Worm (Caenorhabditis elegans) whole organism, late embryonic: ENCODE measurements around the gene nep-23.

Source experiments
- C08G9.2 ChIP-seq: sonication (generic microtip); optimal IDR thresholded peaks from 2 replicates; lab custom pipeline; 2016; ENCODE audit warnings: mild to moderate bottlenecking, missing genetic modification characterization, moderate library complexity, missing compliant biosample characterization
- K02D7.2 ChIP-seq: sonication (generic microtip); optimal IDR thresholded peaks from 2 replicates; lab custom pipeline; 2017; ENCODE audit warnings: mild to moderate bottlenecking, missing genetic modification characterization, missing compliant biosample characterization
- ahr-1 ChIP-seq: sonication (generic microtip); optimal IDR thresholded peaks from 2 replicates; lab custom pipeline; 2016; ENCODE audit warnings: missing genetic modification characterization, missing compliant biosample characterization
- ama-1 ChIP-seq: fragments of 150-350 bp; optimal IDR thresholded peaks from 2 replicates; lab custom pipeline; 2014
- ceh-19 ChIP-seq: fragments of 200-800 bp; sonication (Bioruptor generic); optimal IDR thresholded peaks from 2 replicates; lab custom pipeline; 2018; ENCODE audit warnings: mild to moderate bottlenecking, missing genetic modification characterization, missing compliant biosample characterization
- ceh-2 ChIP-seq: sonication (generic microtip); optimal IDR thresholded peaks from 2 replicates; lab custom pipeline; 2016; ENCODE audit warnings: missing genotype, missing genetic modification characterization, missing compliant biosample characterization
- elt-2 ChIP-seq: sonication (generic microtip); optimal IDR thresholded peaks from 2 replicates; lab custom pipeline; 2016; ENCODE audit warnings: missing genetic modification reagents, missing genetic modification characterization, missing compliant biosample characterization
- elt-4 ChIP-seq: sonication (generic microtip); optimal IDR thresholded peaks from 2 replicates; lab custom pipeline; 2016; ENCODE audit warnings: missing genetic modification characterization, missing compliant biosample characterization
- fax-1 ChIP-seq: sonication (generic microtip); optimal IDR thresholded peaks from 2 replicates; lab custom pipeline; 2016; ENCODE audit warnings: missing genotype, missing genetic modification characterization, missing compliant biosample characterization
- lim-6 ChIP-seq: sonication (generic microtip); optimal IDR thresholded peaks from 2 replicates; lab custom pipeline; 2016; ENCODE audit warnings: missing genetic modification characterization, missing compliant biosample characterization
- nfya-1 ChIP-seq: sonication (generic microtip); optimal IDR thresholded peaks from 2 replicates; lab custom pipeline; 2017; ENCODE audit warnings: missing genetic modification characterization, mild to moderate bottlenecking, missing compliant biosample characterization, antibody characterized with exemption, moderate library complexity
- nhr-11 ChIP-seq: fragments of 150-350 bp; optimal IDR thresholded peaks from 2 replicates; lab custom pipeline; 2014; ENCODE audit warnings: missing biosample characterization, missing genetic modification characterization
- odd-2 ChIP-seq: sonication (generic microtip); optimal IDR thresholded peaks from 2 replicates; lab custom pipeline; 2017; ENCODE audit warnings: antibody characterized with exemption, mild to moderate bottlenecking, missing genetic modification characterization, missing compliant biosample characterization
- tbx-2 ChIP-seq: sonication (generic microtip); optimal IDR thresholded peaks from 2 replicates; lab custom pipeline; 2016; ENCODE audit warnings: missing genetic modification characterization, missing compliant biosample characterization

DNA sequence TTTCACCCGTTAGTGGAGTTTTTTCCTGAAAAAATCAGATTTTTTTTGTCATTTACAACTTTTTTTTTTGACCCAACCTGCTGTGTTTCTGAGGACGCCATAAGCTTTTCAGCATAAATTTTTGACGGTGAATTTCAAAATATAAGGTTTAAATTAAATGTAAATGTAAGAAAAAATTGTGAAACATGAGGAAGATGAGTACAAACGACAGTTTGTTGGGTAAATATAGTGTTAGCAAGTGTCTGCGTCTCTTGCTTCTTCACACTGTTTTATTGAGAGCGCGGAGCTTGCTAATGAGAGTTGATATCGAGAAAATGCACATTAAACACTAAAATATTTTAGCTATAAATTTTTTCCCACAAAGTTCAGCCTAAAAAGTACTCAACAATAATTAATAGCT is 50.2 kb downstream of the nep-23 start, which contains the start of gene rom-3:
- TF ChIP-seq lim-6, result no peak
- TF ChIP-seq ama-1 (lab: Kevin White, UChicago), result no peak
- no peak for TF ChIP-seq elt-4 (tag; lab: Kevin White, UChicago)
- no peak for TF ChIP-seq nhr-11 (tag; lab: Kevin White, UChicago)
- TF ChIP-seq ceh-2 (tag; lab: Kevin White, UChicago), result no peak
- no peak for TF ChIP-seq K02D7.2 (tag; lab: Kevin White, UChicago)
- no peak for TF ChIP-seq fax-1 (tag; lab: Kevin White, UChicago)
- no peak for TF ChIP-seq C08G9.2 (tag; lab: Kevin White, UChicago)
- no peak for TF ChIP-seq nfya-1 (tag; lab: Kevin White, UChicago)
- TF ChIP-seq ahr-1 (tag; lab: Kevin White, UChicago), result no peak
- no peak for TF ChIP-seq ceh-19 (GFP tag; lab: Kevin White, UChicago)
- no peak for TF ChIP-seq odd-2 (tag; lab: Kevin White, UChicago)
- TF ChIP-seq tbx-2 (tag; lab: Kevin White, UChicago), result no peak
- TF ChIP-seq elt-2 (tag; lab: Kevin White, UChicago), result no peak
